Fruit fly (Drosophila melanogaster) whole organism, embryonic: ENCODE data around the gene Taf2.

ENCODE experiments used
- C15 ChIP-seq: fragments of 200-800 bp; sonication (Bioruptor generic); IDR thresholded peaks from 3 replicates; pipeline ENCODE4 v1.3.6; 2022; ENCODE audit warnings: missing biosample characterization, missing genetic modification characterization
- CG10979 ChIP-seq: fragments of 200-800 bp; sonication (Bioruptor generic); optimal IDR thresholded peaks from 2 replicates; lab custom pipeline; 2018; ENCODE audit warnings: missing biosample characterization, mild to moderate bottlenecking, missing genetic modification characterization, moderate library complexity
- CG11398 ChIP-seq: fragments of 200-800 bp; sonication (Bioruptor generic); optimal IDR thresholded peaks from 2 replicates; lab custom pipeline; 2016; ENCODE audit warnings: missing biosample characterization, missing genetic modification characterization
- CG12391 ChIP-seq: fragments of 200-800 bp; sonication (Bioruptor generic); optimal IDR thresholded peaks from 3 replicates; lab custom pipeline; 2018; ENCODE audit warnings: missing biosample characterization, mild to moderate bottlenecking, missing genetic modification characterization, moderate library complexity
- CG13287 ChIP-seq: fragments of 200-800 bp; sonication (Bioruptor generic); IDR thresholded peaks from 2 replicates; pipeline ENCODE4 v1.3.6; 2022; ENCODE audit warnings: missing biosample characterization, missing genetic modification characterization; ENCODE audit not compliant: partially characterized antibody
- CG14965 ChIP-seq: fragments of 200-800 bp; sonication (Bioruptor generic); optimal IDR thresholded peaks from 2 replicates; lab custom pipeline; 2016; ENCODE audit warnings: missing biosample characterization, missing genetic modification characterization, borderline replicate concordance
- CG15514 ChIP-seq: fragments of 200-800 bp; sonication (Bioruptor generic); optimal IDR thresholded peaks from 3 replicates; lab custom pipeline; 2017; ENCODE audit warnings: missing biosample characterization, missing genetic modification characterization, mild to moderate bottlenecking, moderate library complexity, missing genetic modification reagents
- CG15696 ChIP-seq: fragments of 200-800 bp; sonication (Bioruptor generic); optimal IDR thresholded peaks from 2 replicates; lab custom pipeline; 2019; ENCODE audit warnings: missing biosample characterization, mild to moderate bottlenecking, missing genetic modification characterization, moderate library complexity
- CG17186 ChIP-seq: fragments of 200-800 bp; sonication (Bioruptor generic); optimal IDR thresholded peaks from 3 replicates; lab custom pipeline; 2017; ENCODE audit warnings: missing biosample characterization, missing genetic modification reagents, missing genetic modification characterization
- CG17829 ChIP-seq: fragments of 200-800 bp; optimal IDR thresholded peaks from 2 replicates; lab custom pipeline; 2019; ENCODE audit warnings: missing biosample characterization, mild to moderate bottlenecking, missing genetic modification characterization, moderate library complexity
- CG2120 ChIP-seq: fragments of 200-800 bp; sonication (Bioruptor generic); optimal IDR thresholded peaks from 3 replicates; lab custom pipeline; 2016; ENCODE audit warnings: missing biosample characterization, missing genetic modification characterization
- CG33213 ChIP-seq: fragments of 200-800 bp; sonication (Bioruptor generic); optimal IDR thresholded peaks from 3 replicates; lab custom pipeline; 2016; ENCODE audit warnings: missing biosample characterization, missing genetic modification characterization
- CG34422 ChIP-seq: fragments of 200-800 bp; sonication (Bioruptor generic); IDR thresholded peaks from 3 replicates; pipeline ENCODE4 v1.3.6; 2022; ENCODE audit warnings: missing biosample characterization, missing genetic modification characterization
- CG4424 ChIP-seq: fragments of 200-800 bp; sonication (Bioruptor generic); optimal IDR thresholded peaks from 3 replicates; lab custom pipeline; 2016; ENCODE audit warnings: missing biosample characterization, missing genetic modification characterization
- CG7963 ChIP-seq: fragments of 200-800 bp; sonication (Bioruptor generic); IDR thresholded peaks from 3 replicates; pipeline ENCODE4 v1.3.6; 2022; ENCODE audit warnings: missing biosample characterization, missing genetic modification characterization; ENCODE audit not compliant: partially characterized antibody
- CTCF ChIP-seq: fragments of 200-800 bp; sonication (Bioruptor generic); optimal IDR thresholded peaks from 2 replicates; lab custom pipeline; 2017; ENCODE audit warnings: missing biosample characterization, mild to moderate bottlenecking, missing genetic modification characterization, moderate library complexity
- Dp ChIP-seq: fragments of 200-800 bp; sonication (Bioruptor generic); optimal IDR thresholded peaks from 2 replicates; lab custom pipeline; 2018; ENCODE audit warnings: missing biosample characterization, mild to moderate bottlenecking, missing genetic modification characterization, moderate library complexity
- Dref ChIP-seq: fragments of 200-800 bp; sonication (Bioruptor generic); IDR thresholded peaks from 2 replicates; pipeline ENCODE4 v1.3.6; 2022; ENCODE audit warnings: missing biosample characterization, missing genetic modification characterization
- Ets65A ChIP-seq: fragments of 200-800 bp; sonication (Bioruptor generic); peaks from one replicate; lab custom pipeline; 2016; ENCODE audit warnings: missing biosample characterization, missing genetic modification characterization
- HLH54F ChIP-seq: fragments of 200-800 bp; sonication (Bioruptor generic); optimal IDR thresholded peaks from 3 replicates; lab custom pipeline; 2016; ENCODE audit warnings: missing biosample characterization, missing genetic modification characterization
- HmgZ ChIP-seq: fragments of 200-800 bp; sonication (Bioruptor generic); optimal IDR thresholded peaks from 2 replicates; lab custom pipeline; 2018; ENCODE audit warnings: missing biosample characterization, mild to moderate bottlenecking, missing genetic modification characterization
- Hr3 ChIP-seq: fragments of 200-800 bp; sonication (Bioruptor generic); optimal IDR thresholded peaks from 3 replicates; lab custom pipeline; 2016; ENCODE audit warnings: missing biosample characterization, missing genetic modification characterization
- Lhr ChIP-seq: fragments of 200-800 bp; sonication (Bioruptor generic); optimal IDR thresholded peaks from 3 replicates; lab custom pipeline; 2017; ENCODE audit warnings: mild to moderate bottlenecking, missing biosample characterization, missing genetic modification reagents, missing genetic modification characterization
- MBD-R2 ChIP-seq: fragments of 200-800 bp; sonication (Bioruptor generic); IDR thresholded peaks from 2 replicates; pipeline ENCODE4 v1.3.6; 2022; ENCODE audit warnings: missing biosample characterization, missing genetic modification characterization
- Max ChIP-seq: fragments of 200-800 bp; sonication (Bioruptor generic); optimal IDR thresholded peaks from 2 replicates; lab custom pipeline; 2016; ENCODE audit warnings: missing biosample characterization, mild to moderate bottlenecking, missing genetic modification characterization
- Nf-YC ChIP-seq: fragments of 200-800 bp; optimal IDR thresholded peaks from 3 replicates; lab custom pipeline; 2019; ENCODE audit warnings: missing biosample characterization, mild to moderate bottlenecking, missing genetic modification characterization, moderate library complexity
- Scr ChIP-seq: fragments of 200-800 bp; sonication (Bioruptor generic); IDR thresholded peaks from 2 replicates; pipeline ENCODE4 v1.3.6; 2022; ENCODE audit warnings: missing biosample characterization, missing genetic modification characterization; ENCODE audit not compliant: partially characterized antibody
- Sin3A ChIP-seq: fragments of >200 bp; optimal IDR thresholded peaks from 2 replicates; lab custom pipeline; 2018
- Xbp1 ChIP-seq: fragments of 200-800 bp; sonication (Bioruptor generic); optimal IDR thresholded peaks from 3 replicates; lab custom pipeline; 2016; ENCODE audit warnings: missing biosample characterization, mild to moderate bottlenecking, missing genetic modification characterization
- YL-1 ChIP-seq: fragments of 200-800 bp; sonication (Bioruptor generic); optimal IDR thresholded peaks from 3 replicates; lab custom pipeline; 2017; ENCODE audit warnings: missing biosample characterization, mild to moderate bottlenecking, missing genetic modification characterization
- dimm ChIP-seq: fragments of 200-800 bp; sonication (Bioruptor generic); IDR thresholded peaks from 2 replicates; pipeline ENCODE4 v1.3.6; 2022; ENCODE audit warnings: missing biosample characterization, missing genetic modification characterization
- grn ChIP-seq: fragments of 200-800 bp; sonication (Bioruptor generic); optimal IDR thresholded peaks from 3 replicates; lab custom pipeline; 2017; ENCODE audit warnings: missing biosample characterization, missing genetic modification characterization
- her ChIP-seq: fragments of 200-800 bp; sonication (Bioruptor generic); optimal IDR thresholded peaks from 2 replicates; lab custom pipeline; 2016; ENCODE audit warnings: missing biosample characterization, missing genetic modification characterization
- knrl ChIP-seq: fragments of 200-800 bp; sonication (Bioruptor generic); IDR thresholded peaks from 3 replicates; pipeline ENCODE4 v1.3.6; 2022; ENCODE audit warnings: missing biosample characterization, missing genetic modification characterization; ENCODE audit not compliant: partially characterized antibody
- onecut ChIP-seq: fragments of 200-800 bp; sonication (Bioruptor generic); IDR thresholded peaks from 2 replicates; pipeline ENCODE4 v1.3.6; 2022; ENCODE audit warnings: missing biosample characterization, missing genetic modification characterization
- pita ChIP-seq: fragments of 200-800 bp; sonication (Bioruptor generic); optimal IDR thresholded peaks from 2 replicates; lab custom pipeline; 2017; ENCODE audit warnings: missing biosample characterization, mild to moderate bottlenecking, missing genetic modification characterization
- prd ChIP-seq, 3 experiments: fragments of >200 bp in 2 of 3; fragments of 200-800 bp in 1 of 3; sonication (Bioruptor generic) in 1 of 3; optimal IDR thresholded peaks in 2 of 3; IDR thresholded peaks in 1 of 3; 2 replicates in 2 of 3; 3 replicates in 1 of 3; pipeline versions ENCODE4 v1.3.6 to Lab custom; 2017 to 2022; ENCODE audit warnings: missing biosample characterization in 1 of 3, missing genetic modification characterization in 1 of 3
- pzg ChIP-seq: fragments of 200-800 bp; sonication (Bioruptor generic); optimal IDR thresholded peaks from 3 replicates; lab custom pipeline; 2018; ENCODE audit warnings: missing biosample characterization, mild to moderate bottlenecking, missing genetic modification characterization, moderate library complexity
- sima ChIP-seq: fragments of 200-800 bp; sonication (Bioruptor generic); optimal IDR thresholded peaks from 2 replicates; lab custom pipeline; 2016; ENCODE audit warnings: missing biosample characterization, missing genetic modification characterization
- sna ChIP-seq: fragments of 200-800 bp; sonication (Bioruptor generic); IDR thresholded peaks from 2 replicates; pipeline ENCODE4 v1.3.6; 2022; ENCODE audit warnings: missing biosample characterization, missing genetic modification characterization; ENCODE audit not compliant: partially characterized antibody
- sob ChIP-seq: fragments of 200-800 bp; sonication (Bioruptor generic); IDR thresholded peaks from 2 replicates; pipeline ENCODE4 v1.3.6; 2022; ENCODE audit warnings: missing biosample characterization, missing genetic modification characterization
- sqz ChIP-seq: fragments of 200-800 bp; sonication (Bioruptor generic); optimal IDR thresholded peaks from 3 replicates; lab custom pipeline; 2018; ENCODE audit warnings: missing biosample characterization, mild to moderate bottlenecking, missing genetic modification characterization
- tgo ChIP-seq: fragments of 200-800 bp; sonication (Bioruptor generic); IDR thresholded peaks from 3 replicates; pipeline ENCODE4 v1.3.6; 2022; ENCODE audit warnings: missing biosample characterization, missing genetic modification characterization
- tll ChIP-seq, 2 experiments: fragments of 200-800 bp in 1 of 2; fragments of >200 bp in 1 of 2; sonication (Bioruptor generic) in 1 of 2; optimal IDR thresholded peaks; 2 replicates each; lab custom pipeline; 2017 to 2019; ENCODE audit warnings: missing biosample characterization in 2 of 2, missing genetic modification characterization in 2 of 2, mild to moderate bottlenecking in 1 of 2, moderate library complexity in 1 of 2
- trem ChIP-seq: fragments of 200-800 bp; optimal IDR thresholded peaks from 3 replicates; lab custom pipeline; 2019; ENCODE audit warnings: missing biosample characterization, mild to moderate bottlenecking, missing genetic modification characterization, moderate library complexity
- unc-4 ChIP-seq: fragments of 200-800 bp; sonication (Bioruptor generic); IDR thresholded peaks from 2 replicates; pipeline ENCODE4 v1.3.6; 2022; ENCODE audit warnings: missing biosample characterization, missing genetic modification characterization; ENCODE audit not compliant: partially characterized antibody
- vfl ChIP-seq: fragments of 200-800 bp; sonication (Bioruptor generic); optimal IDR thresholded peaks from 2 replicates; lab custom pipeline; 2016; ENCODE audit warnings: missing biosample characterization, missing genetic modification characterization
- zfh2 ChIP-seq: fragments of 200-800 bp; sonication (Bioruptor generic); optimal IDR thresholded peaks from 2 replicates; lab custom pipeline; 2016; ENCODE audit warnings: missing biosample characterization, missing genetic modification characterization

Taf2 gene

DNA sequence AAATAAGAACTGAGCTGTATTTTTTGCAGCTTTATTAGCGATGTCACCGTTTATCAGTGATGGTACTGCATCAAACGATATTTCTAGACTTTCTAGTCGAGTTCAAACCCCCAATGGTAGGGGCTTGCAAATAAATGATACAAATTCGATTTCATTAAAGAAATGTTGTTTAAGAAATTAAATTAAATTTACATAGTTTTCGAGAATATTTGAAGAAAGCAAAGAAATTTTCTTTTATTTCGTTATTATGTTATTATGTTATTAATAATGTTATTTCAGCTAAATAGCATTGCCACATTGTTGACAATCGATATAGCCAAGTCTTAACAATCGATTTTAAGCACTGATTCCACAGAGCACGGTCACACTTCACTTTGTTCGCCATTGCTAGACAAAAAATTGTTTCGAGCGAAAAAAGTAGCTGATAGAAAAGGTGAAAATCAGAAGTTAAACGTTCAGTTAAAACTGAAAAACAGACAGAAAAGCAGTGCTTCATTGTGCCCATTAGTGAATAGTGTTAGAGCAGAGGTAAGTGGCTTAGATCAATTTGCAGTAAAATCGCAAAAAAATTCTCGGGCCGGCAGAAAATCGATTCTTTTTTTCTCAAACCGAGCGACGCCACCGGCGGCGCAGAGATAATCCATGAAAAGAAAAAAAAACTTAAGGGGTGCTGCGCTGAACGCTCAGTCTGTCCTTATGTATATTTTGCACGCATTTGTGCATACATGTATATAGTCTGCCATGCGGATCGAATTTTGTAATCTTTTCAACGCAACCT lies 24.0 kb downstream of the Taf2 start, which contains the start of the genes iPLA2-VIA and Ciz1 (continued):
- TF ChIP-seq Nf-YC (tag; lab: Kevin White, UChicago) (peak; percentile 50), CG17186 (GFP tag; lab: Kevin White, UChicago) (peak; percentile 28), HmgZ (peak; percentile 8), MBD-R2 (peak; percentile 53), Xbp1 (GFP tag; lab: Kevin White, UChicago) (peak; percentile 48), CG34422 (GFP tag; lab: Robert Waterston, UW) (peak; percentile 55; the same call in 1 of the 3 replicates), grn (GFP tag; lab: Kevin White, UChicago) (peak; percentile 37), Max (peak; percentile 42), tll (GFP tag; optimal IDR thresholded peaks at IDR 0.05; lab: Kevin White, UChicago) (peak; percentile 23 to 34), CTCF (GFP tag; lab: Kevin White, UChicago) (no peak), unc-4 (GFP tag; lab: Robert Waterston, UW) (peak; percentile 79), CG4424 (peak; percentile 32), CG14965 (GFP tag; lab: Kevin White, UChicago) (no peak), zfh2 (GFP tag; lab: Kevin White, UChicago) (peak; percentile 15), sob (peak; percentile 22; the same call in 1 of the 2 replicates), Lhr (GFP tag; lab: Kevin White, UChicago) (peak; percentile 71), sna (GFP tag; lab: Robert Waterston, UW) (peak; percentile 65; the same call in 1 of the 2 replicates), Scr (peak; percentile 89), C15 (no peak), dimm (GFP tag; lab: Robert Waterston, UW) (no peak), Dref (GFP tag; lab: Robert Waterston, UW) (peak; percentile 71), CG2120 (GFP tag; lab: Kevin White, UChicago) (peak; percentile 32), vfl (GFP tag; lab: Kevin White, UChicago) (peak; percentile 13), tgo (no peak), trem (tag; lab: Kevin White, UChicago) (peak; percentile 83), her (GFP tag; lab: Kevin White, UChicago) (no peak), CG17829 (tag; lab: Kevin White, UChicago) (peak; percentile 52), prd (optimal IDR thresholded peaks at IDR 0.05; lab: Kevin White, UChicago) (no peak), prd (GFP tag; IDR thresholded peaks at IDR 0.05; lab: Robert Waterston, UW) (peak; percentile 45; the same call in 1 of the 3 replicates), knrl (GFP tag; lab: Robert Waterston, UW) (peak; percentile 91), sima (GFP tag; lab: Kevin White, UChicago) (no peak), Hr3 (GFP tag; lab: Kevin White, UChicago) (peak; percentile 14), YL-1 (GFP tag; lab: Kevin White, UChicago) (peak; percentile 37), pzg (GFP tag; lab: Kevin White, UChicago) (peak; percentile 79), sqz (GFP tag; lab: Kevin White, UChicago) (peak; percentile 84), CG33213 (GFP tag; lab: Kevin White, UChicago) (peak; percentile 25), HLH54F (GFP tag; lab: Kevin White, UChicago) (peak; percentile 1), Dp (GFP tag; lab: Kevin White, UChicago) (peak; percentile 20), CG13287 (GFP tag; lab: Robert Waterston, UW) (peak; percentile 82), CG12391 (tag; lab: Kevin White, UChicago) (peak; percentile 34), CG7963 (peak; percentile 47; the same call in 1 of the 3 replicates), onecut (GFP tag; lab: Robert Waterston, UW) (peak; percentile 92), Ets65A (GFP tag; lab: Kevin White, UChicago) (peak; percentile 94), Sin3A (lab: Kevin White, UChicago) (peak; percentile 93), CG10979 (tag; lab: Kevin White, UChicago) (peak; percentile 14), CG15696 (peak; percentile 25), pita (GFP tag; lab: Kevin White, UChicago) (peak; percentile 56), CG15514 (GFP tag; lab: Kevin White, UChicago) (peak; percentile 62), CG11398 (no peak)
